Worm (Caenorhabditis elegans) whole organism, early embryonic: ENCODE results near the gene nep-21.

Experiments used
- F13C5.2 ChIP-seq: sonication (generic microtip); optimal IDR thresholded peaks from 2 replicates; lab custom pipeline; 2017; ENCODE audit warnings: mild to moderate bottlenecking, missing genetic modification characterization, inconsistent platforms, missing compliant biosample characterization
- ama-1 ChIP-seq: fragments of 150-350 bp; optimal IDR thresholded peaks from 2 replicates; lab custom pipeline; 2014
- ceh-36 ChIP-seq: sonication (generic microtip); optimal IDR thresholded peaks from 2 replicates; lab custom pipeline; 2016; ENCODE audit warnings: missing genetic modification characterization, inconsistent platforms, missing compliant biosample characterization
- flt-1 ChIP-seq: fragments of 200-800 bp; sonication (Bioruptor generic); IDR thresholded peaks from 2 replicates; pipeline ENCODE4 v1.3.6; 2022; ENCODE audit warnings: missing genetic modification characterization, missing compliant biosample characterization
- hmbx-1 ChIP-seq: sonication (generic microtip); optimal IDR thresholded peaks from 2 replicates; lab custom pipeline; 2016; ENCODE audit warnings: mild to moderate bottlenecking, missing genetic modification characterization, missing compliant biosample characterization
- hmg-4 ChIP-seq: fragments of 200-800 bp; sonication (Bioruptor generic); optimal IDR thresholded peaks from 2 replicates; lab custom pipeline; 2018; ENCODE audit warnings: mild to moderate bottlenecking, missing genetic modification characterization, missing compliant biosample characterization
- pes-1 ChIP-seq: fragments of 200-800 bp; sonication (Bioruptor generic); IDR thresholded peaks from 2 replicates; pipeline ENCODE4 v1.3.6; 2022; ENCODE audit warnings: missing genetic modification reagents, missing genetic modification characterization, missing compliant biosample characterization
- sea-1 ChIP-seq: fragments of 200-800 bp; sonication (Bioruptor generic); conservative IDR thresholded peaks from 2 replicates; pipeline ENCODE4 v1.3.6; 2022; ENCODE audit warnings: missing genetic modification characterization, missing compliant biosample characterization
- tbx-11 ChIP-seq: fragments of 200-800 bp; sonication (Bioruptor generic); IDR thresholded peaks from 2 replicates; pipeline ENCODE4 v1.3.6; 2022; ENCODE audit warnings: missing genetic modification characterization, missing compliant biosample characterization
- tra-4 ChIP-seq: sonication (generic microtip); optimal IDR thresholded peaks from 2 replicates; lab custom pipeline; 2017; ENCODE audit warnings: missing genetic modification characterization, missing compliant biosample characterization

ce11 chrV:14182860-14183259 lies 43.4 kb downstream of the nep-21 start, which contains the start of gene cest-2.3:
- no peak for TF ChIP-seq hmg-4 (GFP tag; lab: Kevin White, UChicago)
- TF ChIP-seq tra-4 (tag; lab: Kevin White, UChicago): no peak
- TF ChIP-seq ceh-36 (tag; lab: Kevin White, UChicago): no peak
- no peak for TF ChIP-seq sea-1 (GFP tag; lab: Robert Waterston, UW)
- TF ChIP-seq pes-1: no peak
- no peak for TF ChIP-seq F13C5.2
- no peak for TF ChIP-seq ama-1 (lab: Kevin White, UChicago)
- no peak for TF ChIP-seq hmbx-1 (tag; lab: Kevin White, UChicago)
- TF ChIP-seq flt-1 (GFP tag; lab: Robert Waterston, UW): no peak
- no peak for TF ChIP-seq tbx-11
